Fruit fly (Drosophila melanogaster) whole organism, adult: ENCODE data around the gene GstD4.

ENCODE experiments used
- CG11617 ChIP-seq: fragments of 200-800 bp; sonication (Bioruptor generic); optimal IDR thresholded peaks from 2 replicates; lab custom pipeline; 2017; ENCODE audit warnings: mild to moderate bottlenecking, missing biosample characterization, missing genetic modification reagents, missing genetic modification characterization
- CG12768 ChIP-seq: fragments of 200-800 bp; sonication (Bioruptor generic); optimal IDR thresholded peaks from 2 replicates; lab custom pipeline; 2017; ENCODE audit warnings: missing biosample characterization, missing genetic modification characterization, mild to moderate bottlenecking, moderate library complexity, missing genetic modification reagents
- CG14711 ChIP-seq: fragments of 200-800 bp; sonication (Bioruptor generic); optimal IDR thresholded peaks from 2 replicates; lab custom pipeline; 2018; ENCODE audit warnings: missing biosample characterization, mild to moderate bottlenecking, missing genetic modification characterization, moderate library complexity
- CG1620 ChIP-seq: fragments of 200-800 bp; sonication (Bioruptor generic); optimal IDR thresholded peaks from 2 replicates; lab custom pipeline; 2016; ENCODE audit warnings: missing biosample characterization, missing genetic modification characterization
- CG33017 ChIP-seq: fragments of 200-800 bp; sonication (Bioruptor generic); optimal IDR thresholded peaks from 2 replicates; lab custom pipeline; 2018; ENCODE audit warnings: missing biosample characterization, mild to moderate bottlenecking, missing genetic modification characterization, moderate library complexity
- CG5204 ChIP-seq: fragments of 200-800 bp; sonication (Bioruptor generic); optimal IDR thresholded peaks from 2 replicates; lab custom pipeline; 2016; ENCODE audit warnings: missing biosample characterization, missing genetic modification characterization
- CG7045 ChIP-seq: fragments of 200-800 bp; sonication (Bioruptor generic); optimal IDR thresholded peaks from 2 replicates; lab custom pipeline; 2017; ENCODE audit warnings: missing biosample characterization, mild to moderate bottlenecking, missing genetic modification characterization
- CG7101 ChIP-seq: fragments of 200-800 bp; sonication (Bioruptor generic); optimal IDR thresholded peaks from 2 replicates; lab custom pipeline; 2018; ENCODE audit warnings: missing biosample characterization, mild to moderate bottlenecking, missing genetic modification characterization, moderate library complexity
- Clk ChIP-seq: fragments of 200-800 bp; sonication (Bioruptor generic); optimal IDR thresholded peaks from 2 replicates; lab custom pipeline; 2017; ENCODE audit warnings: missing biosample characterization, missing genetic modification characterization
- Crg-1 ChIP-seq: fragments of 200-800 bp; sonication (Bioruptor generic); optimal IDR thresholded peaks from 2 replicates; lab custom pipeline; 2016; ENCODE audit warnings: missing biosample characterization, missing genetic modification characterization
- Hr96 ChIP-seq: fragments of 200-800 bp; sonication (Bioruptor generic); optimal IDR thresholded peaks from 2 replicates; lab custom pipeline; 2016; ENCODE audit warnings: missing biosample characterization, missing genetic modification characterization
- Mnt ChIP-seq: fragments of 200-800 bp; sonication (Bioruptor generic); optimal IDR thresholded peaks from 2 replicates; lab custom pipeline; 2016; ENCODE audit warnings: missing biosample characterization, mild to moderate bottlenecking, missing genetic modification characterization
- bab1 ChIP-seq: fragments of 200-800 bp; sonication (Bioruptor generic); optimal IDR thresholded peaks from 3 replicates; lab custom pipeline; 2019; ENCODE audit warnings: missing biosample characterization, mild to moderate bottlenecking, missing genetic modification characterization, moderate library complexity
- cic ChIP-seq: fragments of 200-800 bp; sonication (Bioruptor generic); optimal IDR thresholded peaks from 2 replicates; lab custom pipeline; 2017; ENCODE audit warnings: missing biosample characterization, mild to moderate bottlenecking, missing genetic modification characterization, moderate library complexity
- cnc ChIP-seq, 2 experiments: fragments of >200 bp; optimal IDR thresholded peaks; 2 replicates each; lab custom pipeline; 2017
- kay ChIP-seq: fragments of 200-800 bp; sonication (Bioruptor generic); peaks from one replicate; lab custom pipeline; 2016; ENCODE audit warnings: missing biosample characterization, missing genetic modification characterization, borderline replicate concordance
- ovo ChIP-seq: fragments of 200-800 bp; sonication (Bioruptor generic); optimal IDR thresholded peaks from 2 replicates; lab custom pipeline; 2016; ENCODE audit warnings: missing biosample characterization, missing genetic modification characterization
- pad ChIP-seq: fragments of 200-800 bp; sonication (Bioruptor generic); optimal IDR thresholded peaks from 3 replicates; lab custom pipeline; 2017; ENCODE audit warnings: missing biosample characterization, missing genetic modification characterization, mild to moderate bottlenecking, moderate library complexity, missing genetic modification reagents
- tj ChIP-seq: fragments of 200-800 bp; sonication (Bioruptor generic); optimal IDR thresholded peaks from 3 replicates; lab custom pipeline; 2017; ENCODE audit warnings: missing biosample characterization, mild to moderate bottlenecking, missing genetic modification characterization, moderate library complexity
- toe ChIP-seq: fragments of 200-800 bp; sonication (Bioruptor generic); optimal IDR thresholded peaks from 2 replicates; lab custom pipeline; 2016; ENCODE audit warnings: missing biosample characterization, missing genetic modification characterization

GstD4 gene

dm6 chr3R:12395880-12396279 is 22.0 kb downstream of the GstD4 start, which contains the start of the genes CG10096 and CG10097:
TSS of gene CG10096 (minus strand) at chr3R:12395980.
TSS of gene CG10097 (minus strand) at chr3R:12395980.
- TF ChIP-seq CG5204 (GFP tag; lab: Kevin White, UChicago) (no peak), kay (GFP tag; lab: Kevin White, UChicago) (peak; percentile 75), CG14711 (tag; lab: Kevin White, UChicago) (no peak), CG7101 (tag; lab: Kevin White, UChicago) (no peak), CG1620 (GFP tag; lab: Kevin White, UChicago) (no peak), CG12768 (GFP tag; lab: Kevin White, UChicago) (no peak)

dm6 chr3R:12398054-12398453 is 24.2 kb downstream of the GstD4 start:
- TF ChIP-seq CG14711 (tag; lab: Kevin White, UChicago) (peak; percentile 7), tj (no peak), cic (GFP tag; lab: Kevin White, UChicago) (no peak), CG33017 (tag; lab: Kevin White, UChicago) (no peak), CG7045 (GFP tag; lab: Kevin White, UChicago) (peak; percentile 49), ovo (no peak), kay (GFP tag; lab: Kevin White, UChicago) (peak; percentile 88)

dm6 chr3R:12398620-12399247 is 24.8 kb downstream of the GstD4 start, which contains the start of gene Cyp9f3:
TSS of gene Cyp9f3 (minus strand) at chr3R:12398929.
- TF ChIP-seq CG7101 (tag; lab: Kevin White, UChicago) (no peak), pad (GFP tag; lab: Kevin White, UChicago) (peak; percentile 45), cic (GFP tag; lab: Kevin White, UChicago) (peak; percentile 25)

DNA sequence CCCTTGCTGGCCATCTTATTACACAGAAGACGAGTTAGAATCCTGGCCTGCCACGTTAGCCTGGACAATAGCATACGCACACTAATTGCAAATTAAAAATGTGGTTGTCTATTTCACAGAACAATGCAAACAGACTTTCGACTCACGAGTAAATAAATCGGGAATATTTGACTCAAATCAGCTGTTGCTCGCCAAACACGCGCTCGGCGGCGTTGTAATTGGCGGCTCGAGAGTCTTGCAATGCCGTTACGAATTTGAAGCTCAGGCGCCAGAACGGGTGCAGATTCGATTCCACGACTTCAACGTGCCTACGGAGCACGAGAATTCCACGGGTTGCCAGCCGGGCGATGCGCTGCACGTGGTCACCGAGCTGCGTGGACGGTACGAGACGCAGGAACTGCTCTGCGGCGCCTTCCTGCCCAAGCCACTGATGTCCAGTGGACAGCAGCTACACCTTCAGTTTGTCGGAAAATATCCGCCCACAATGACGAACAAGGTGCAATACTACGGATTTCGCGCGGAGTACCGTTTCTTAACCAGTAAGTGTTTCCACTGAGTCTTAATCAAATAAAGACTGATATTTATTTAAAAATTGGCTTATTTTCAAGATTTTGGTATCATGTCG is 27.9 kb downstream of the GstD4 start, which contains the start of gene DNAlig3:
TSS of gene DNAlig3 (minus strand) at position 168 of the 625 bp plus-strand sequence.
- no peak for TF ChIP-seq Clk (GFP tag; lab: Kevin White, UChicago)
- TF ChIP-seq CG33017 (tag; lab: Kevin White, UChicago): peak; percentile 6
- TF ChIP-seq CG7101 (tag; lab: Kevin White, UChicago): peak; percentile 15
- TF ChIP-seq CG7045 (GFP tag; lab: Kevin White, UChicago): peak; percentile 46
- no peak for TF ChIP-seq CG5204 (GFP tag; lab: Kevin White, UChicago)
- TF ChIP-seq Hr96: no peak
- TF ChIP-seq cnc (optimal IDR thresholded peaks at IDR 0.05; lab: Kevin White, UChicago): no peak
- TF ChIP-seq Mnt (GFP tag; lab: Kevin White, UChicago): peak; percentile 32
- TF ChIP-seq CG12768 (GFP tag; lab: Kevin White, UChicago): peak; percentile 44
- no peak for TF ChIP-seq pad (GFP tag; lab: Kevin White, UChicago)
- no peak for TF ChIP-seq toe (GFP tag; lab: Kevin White, UChicago)
- no peak for TF ChIP-seq tj
- peak; percentile 5 for TF ChIP-seq CG14711 (tag; lab: Kevin White, UChicago)
- TF ChIP-seq CG11617 (GFP tag; lab: Kevin White, UChicago): peak; percentile 26
- TF ChIP-seq bab1 (GFP tag; lab: Kevin White, UChicago): peak; percentile 10
- TF ChIP-seq kay (GFP tag; lab: Kevin White, UChicago): no peak
- TF ChIP-seq Crg-1: no peak
- no peak for TF ChIP-seq ovo
- TF ChIP-seq cic (GFP tag; lab: Kevin White, UChicago): peak; percentile 30
- no peak for TF ChIP-seq CG1620 (GFP tag; lab: Kevin White, UChicago)

DNA sequence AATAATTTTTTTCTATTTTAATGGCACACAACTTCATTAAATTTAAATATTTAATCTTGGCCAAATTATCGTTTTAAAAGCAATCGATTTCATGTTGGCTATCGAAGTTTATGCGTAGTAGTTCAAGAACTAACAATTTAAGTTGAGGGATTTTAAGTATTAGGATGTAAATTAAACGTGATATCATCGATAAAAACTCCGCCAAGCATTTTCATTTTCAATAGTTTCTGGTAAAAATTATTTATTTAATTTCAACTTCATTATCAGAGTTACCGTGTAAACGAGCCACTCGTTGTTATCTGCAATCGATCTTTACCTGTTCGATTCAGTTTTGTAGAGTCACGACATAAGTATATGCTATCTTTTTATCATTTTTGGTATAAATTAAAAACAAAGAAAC is 29.0 kb downstream of the GstD4 start:
- TF ChIP-seq Crg-1 (peak; percentile 85), CG12768 (GFP tag; lab: Kevin White, UChicago) (peak; percentile 98), cnc (optimal IDR thresholded peaks at IDR 0.05; lab: Kevin White, UChicago) (no peak), toe (GFP tag; lab: Kevin White, UChicago) (peak; percentile 96), CG5204 (GFP tag; lab: Kevin White, UChicago) (peak; percentile 96), CG11617 (GFP tag; lab: Kevin White, UChicago) (peak; percentile 97), pad (GFP tag; lab: Kevin White, UChicago) (peak; percentile 87), Clk (GFP tag; lab: Kevin White, UChicago) (peak; percentile 95), CG7101 (tag; lab: Kevin White, UChicago) (peak; percentile 99), kay (GFP tag; lab: Kevin White, UChicago) (peak; percentile 99), CG1620 (GFP tag; lab: Kevin White, UChicago) (peak; percentile 86), tj (peak; percentile 79), bab1 (GFP tag; lab: Kevin White, UChicago) (peak; percentile 98), Mnt (GFP tag; lab: Kevin White, UChicago) (peak; percentile 91), CG7045 (GFP tag; lab: Kevin White, UChicago) (peak; percentile 100), ovo (peak; percentile 86), Hr96 (peak; percentile 96), cic (GFP tag; lab: Kevin White, UChicago) (peak; percentile 88), CG14711 (tag; lab: Kevin White, UChicago) (peak; percentile 96), CG33017 (tag; lab: Kevin White, UChicago) (peak; percentile 99)

- TF ChIP-seq Mnt (GFP tag; lab: Kevin White, UChicago): no peak
- no peak for TF ChIP-seq CG1620 (GFP tag; lab: Kevin White, UChicago)
- peak; percentile 77 for TF ChIP-seq kay (GFP tag; lab: Kevin White, UChicago)
- TF ChIP-seq CG7045 (GFP tag; lab: Kevin White, UChicago): no peak
Observed at dm6 chr3R:12405134-12405533, 31.2 kb downstream of the GstD4 start.
